Worm (Caenorhabditis elegans) whole organism, young adult: ENCODE data around the gene Y46G5A.15.

ENCODE experiments used
- Y56A3A.18 ChIP-seq: fragments of 200-800 bp; sonication (Bioruptor generic); IDR thresholded peaks from 2 replicates; pipeline ENCODE4 v1.3.6; 2022; ENCODE audit warnings: missing genetic modification reagents, missing genetic modification characterization, missing compliant biosample characterization
- Y67H2A.10 ChIP-seq: fragments of 200-800 bp; sonication (Bioruptor generic); conservative IDR thresholded peaks from 2 replicates; pipeline ENCODE4 v1.3.6; 2022; ENCODE audit warnings: missing genetic modification reagents, missing genetic modification characterization, missing compliant biosample characterization
- ama-1 ChIP-seq, 3 experiments: fragments of 150-350 bp in 1 of 3; sonication (generic microtip) in 2 of 3; optimal IDR thresholded peaks; 2 replicates each; lab custom pipeline; 2014 to 2018; ENCODE audit warnings: missing biosample characterization in 2 of 3, missing genetic modification characterization in 2 of 3, missing genetic modification reagents in 2 of 3
- ceh-58 ChIP-seq: fragments of 200-800 bp; sonication (Bioruptor generic); IDR thresholded peaks from 2 replicates; pipeline ENCODE4 v1.3.6; 2022; ENCODE audit warnings: missing genetic modification characterization, missing compliant biosample characterization
- lin-54 ChIP-seq: fragments of 200-800 bp; sonication (Bioruptor generic); optimal IDR thresholded peaks from 2 replicates; lab custom pipeline; 2018; ENCODE audit warnings: mild to moderate bottlenecking, missing genetic modification characterization, missing compliant biosample characterization
- lsy-27 ChIP-seq: sonication (generic microtip); optimal IDR thresholded peaks from 2 replicates; lab custom pipeline; 2017; ENCODE audit warnings: missing genetic modification characterization, mild to moderate bottlenecking, missing compliant biosample characterization, antibody characterized with exemption, missing genotype, borderline replicate concordance; ENCODE audit not compliant: insufficient read depth
- unc-62 ChIP-seq: fragments of 150-350 bp; optimal IDR thresholded peaks from 2 replicates; lab custom pipeline; 2014; ENCODE audit warnings: missing biosample characterization, missing genetic modification reagents, missing genetic modification characterization

DNA sequence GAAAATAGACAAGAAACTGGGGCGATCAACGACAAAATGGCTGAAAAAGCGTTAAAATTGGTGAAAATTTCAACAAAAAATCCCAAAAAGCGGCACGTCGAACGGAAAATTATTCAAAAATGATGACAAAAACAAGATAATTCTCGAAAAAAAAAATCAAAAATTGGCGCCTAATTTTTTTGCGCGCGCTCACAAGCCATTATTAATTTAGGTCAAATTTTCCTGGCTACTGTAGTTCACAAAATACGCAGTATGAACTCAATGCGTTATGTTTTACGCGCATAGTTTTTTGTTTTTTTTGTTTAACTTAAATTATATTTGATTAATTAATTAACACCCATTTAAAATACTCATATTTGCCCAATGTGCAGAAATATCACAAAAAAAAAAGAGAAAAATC, 45.9 kb downstream of the Y46G5A.15 start:
- TF ChIP-seq Y56A3A.18 (GFP tag; lab: Robert Waterston, UW): no peak
- TF ChIP-seq ceh-58 (GFP tag; lab: Robert Waterston, UW): no peak
- TF ChIP-seq ama-1 (optimal IDR thresholded peaks at IDR 0.05; lab: Kevin White, UChicago): no peak
- no peak for TF ChIP-seq ama-1 (GFP tag; optimal IDR thresholded peaks at IDR 0.05; lab: Kevin White, UChicago)
- TF ChIP-seq Y67H2A.10: peak; percentile 69
- TF ChIP-seq lsy-27 (tag; lab: Kevin White, UChicago): no peak
- peak; percentile 81 for TF ChIP-seq lin-54
- no peak for TF ChIP-seq unc-62 (GFP tag; lab: Kevin White, UChicago)
